Worm (Caenorhabditis elegans) whole organism, L1 larva: ENCODE data around the gene glb-19.

Source experiments
- C04F5.9 ChIP-seq: sonication (generic microtip); optimal IDR thresholded peaks from 2 replicates; lab custom pipeline; 2016; ENCODE audit warnings: missing genetic modification characterization, missing compliant biosample characterization
- C16A3.4 ChIP-seq: fragments of 150-350 bp; optimal IDR thresholded peaks from 2 replicates; lab custom pipeline; 2014; ENCODE audit warnings: missing biosample characterization, missing genetic modification characterization
- Y116A8C.19 ChIP-seq: sonication (generic microtip); optimal IDR thresholded peaks from 2 replicates; lab custom pipeline; 2016; ENCODE audit warnings: missing compliant biosample characterization, missing genetic modification characterization, borderline replicate concordance
- alr-1 ChIP-seq: fragments of 200-800 bp; sonication (Bioruptor generic); optimal IDR thresholded peaks from 2 replicates; lab custom pipeline; 2018; ENCODE audit warnings: borderline replicate concordance, mild to moderate bottlenecking, missing genetic modification characterization, missing compliant biosample characterization
- ama-1 ChIP-seq: fragments of 150-350 bp; optimal IDR thresholded peaks from 2 replicates; lab custom pipeline; 2014
- blmp-1 ChIP-seq: fragments of 150-350 bp; optimal IDR thresholded peaks from 2 replicates; lab custom pipeline; 2014; ENCODE audit warnings: missing biosample characterization, missing genetic modification characterization
- ceh-63 ChIP-seq: fragments of 200-800 bp; sonication (Bioruptor generic); optimal IDR thresholded peaks from 2 replicates; lab custom pipeline; 2018; ENCODE audit warnings: mild to moderate bottlenecking, missing genetic modification characterization, missing compliant biosample characterization
- ceh-90 ChIP-seq: sonication (generic microtip); optimal IDR thresholded peaks from 2 replicates; lab custom pipeline; 2016; ENCODE audit warnings: missing genetic modification characterization, missing compliant biosample characterization
- ces-1 ChIP-seq: fragments of 150-350 bp; optimal IDR thresholded peaks from 2 replicates; lab custom pipeline; 2014; ENCODE audit warnings: missing biosample characterization, missing genetic modification reagents, missing genetic modification characterization
- dpl-1 ChIP-seq, 3 experiments: fragments of 150-350 bp in 2 of 3; sonication (generic microtip) in 1 of 3; optimal IDR thresholded peaks; 2 replicates each; lab custom pipeline; 2014 to 2017; ENCODE audit warnings: missing biosample characterization in 3 of 3, missing genetic modification characterization in 3 of 3, missing genetic modification reagents in 3 of 3
- dsc-1 ChIP-seq: sonication (generic microtip); optimal IDR thresholded peaks from 2 replicates; lab custom pipeline; 2016; ENCODE audit warnings: mild to moderate bottlenecking, missing genetic modification characterization, missing compliant biosample characterization
- egl-27 ChIP-seq, 2 experiments: fragments of 150-350 bp in 1 of 2; sonication (generic microtip); optimal IDR thresholded peaks; 3 replicates each; lab custom pipeline; 2017 to 2018; ENCODE audit warnings: missing biosample characterization in 2 of 2, missing genetic modification characterization in 2 of 2, missing genetic modification reagents in 2 of 2
- elt-2 ChIP-seq: sonication (generic microtip); optimal IDR thresholded peaks from 2 replicates; lab custom pipeline; 2016; ENCODE audit warnings: missing genetic modification characterization, mild to moderate bottlenecking, inconsistent platforms, missing compliant biosample characterization, missing genetic modification reagents
- ets-5 ChIP-seq: fragments of 200-800 bp; sonication (Bioruptor generic); IDR thresholded peaks from 2 replicates; pipeline ENCODE4 v1.3.6; 2022; ENCODE audit warnings: missing genetic modification characterization, missing compliant biosample characterization
- fkh-4 ChIP-seq: sonication (generic microtip); optimal IDR thresholded peaks from 2 replicates; lab custom pipeline; 2016; ENCODE audit warnings: missing compliant biosample characterization, missing genetic modification characterization, borderline replicate concordance
- fkh-8 ChIP-seq: sonication (generic microtip); optimal IDR thresholded peaks from 2 replicates; lab custom pipeline; 2016; ENCODE audit warnings: mild to moderate bottlenecking, missing genetic modification characterization, missing compliant biosample characterization
- fos-1 ChIP-seq: fragments of 150-350 bp; optimal IDR thresholded peaks from 2 replicates; lab custom pipeline; 2014; ENCODE audit warnings: missing biosample characterization, missing genetic modification characterization
- hlh-17 ChIP-seq: fragments of 200-800 bp; sonication (Bioruptor generic); optimal IDR thresholded peaks from 2 replicates; lab custom pipeline; 2018; ENCODE audit warnings: missing genetic modification characterization, mild to moderate bottlenecking, missing compliant biosample characterization, moderate library complexity, borderline replicate concordance
- irx-1 ChIP-seq: sonication (generic microtip); optimal IDR thresholded peaks from 2 replicates; lab custom pipeline; 2016; ENCODE audit warnings: missing genetic modification characterization, missing compliant biosample characterization
- isw-1 ChIP-seq: fragments of 200-800 bp; sonication (Bioruptor generic); IDR thresholded peaks from 2 replicates; pipeline ENCODE4 v1.3.6; 2022; ENCODE audit warnings: missing genetic modification characterization, missing compliant biosample characterization
- jun-1 ChIP-seq: fragments of 150-350 bp; optimal IDR thresholded peaks from 2 replicates; lab custom pipeline; 2014; ENCODE audit warnings: missing biosample characterization, missing genetic modification reagents, missing genetic modification characterization
- lin-13 ChIP-seq: fragments of 150-350 bp; optimal IDR thresholded peaks from 2 replicates; lab custom pipeline; 2014; ENCODE audit warnings: missing biosample characterization, missing genetic modification reagents, missing genetic modification characterization
- lin-15B ChIP-seq: fragments of 150-350 bp; sonication (generic microtip); optimal IDR thresholded peaks from 3 replicates; lab custom pipeline; 2014; ENCODE audit warnings: missing biosample characterization, missing genetic modification characterization
- lir-3 ChIP-seq: sonication (generic microtip); optimal IDR thresholded peaks from 2 replicates; lab custom pipeline; 2016; ENCODE audit warnings: mild to moderate bottlenecking, missing genetic modification characterization, moderate library complexity, missing compliant biosample characterization; ENCODE audit not compliant: poor library complexity
- mef-2 ChIP-seq: fragments of 150-350 bp; optimal IDR thresholded peaks from 2 replicates; lab custom pipeline; 2014; ENCODE audit warnings: missing biosample characterization, missing genetic modification characterization
- mep-1 ChIP-seq: fragments of 150-350 bp; optimal IDR thresholded peaks from 2 replicates; lab custom pipeline; 2014; ENCODE audit warnings: missing biosample characterization, missing genetic modification characterization
- nhr-11 ChIP-seq: fragments of 150-350 bp; optimal IDR thresholded peaks from 2 replicates; lab custom pipeline; 2014; ENCODE audit warnings: missing biosample characterization, missing genetic modification characterization
- nhr-71 ChIP-seq: sonication (generic microtip); optimal IDR thresholded peaks from 2 replicates; lab custom pipeline; 2016; ENCODE audit warnings: mild to moderate bottlenecking, missing genetic modification characterization, moderate library complexity, missing compliant biosample characterization
- nhr-77 ChIP-seq: fragments of 150-350 bp; optimal IDR thresholded peaks from 2 replicates; lab custom pipeline; 2014; ENCODE audit warnings: missing biosample characterization, missing genetic modification characterization
- nhr-85 ChIP-seq: sonication (generic microtip); peaks from one replicate; lab custom pipeline; 2016; ENCODE audit warnings: missing genetic modification characterization, inconsistent platforms, missing compliant biosample characterization
- nhr-90 ChIP-seq: sonication (generic microtip); optimal IDR thresholded peaks from 2 replicates; lab custom pipeline; 2016; ENCODE audit warnings: mild to moderate bottlenecking, missing genetic modification characterization, missing compliant biosample characterization; ENCODE audit not compliant: poor library complexity
- pag-3 ChIP-seq: sonication (generic microtip); optimal IDR thresholded peaks from 2 replicates; lab custom pipeline; 2017; ENCODE audit warnings: missing genetic modification characterization, mild to moderate bottlenecking, missing compliant biosample characterization, antibody characterized with exemption, borderline replicate concordance; ENCODE audit not compliant: insufficient read depth
- pax-3 ChIP-seq: fragments of 200-800 bp; sonication (Bioruptor generic); optimal IDR thresholded peaks from 2 replicates; lab custom pipeline; 2018; ENCODE audit warnings: mild to moderate bottlenecking, missing genetic modification characterization, moderate library complexity, missing compliant biosample characterization
- pqm-1 ChIP-seq: sonication (generic microtip); optimal IDR thresholded peaks from 3 replicates; lab custom pipeline; 2017; ENCODE audit warnings: missing biosample characterization, missing genetic modification characterization
- rnt-1 ChIP-seq: sonication (generic microtip); optimal IDR thresholded peaks from 2 replicates; lab custom pipeline; 2016; ENCODE audit warnings: mild to moderate bottlenecking, missing genetic modification characterization, moderate library complexity, missing compliant biosample characterization
- snpc-4 ChIP-seq: fragments of 150-350 bp; optimal IDR thresholded peaks from 2 replicates; lab custom pipeline; 2014; ENCODE audit warnings: missing biosample characterization, missing genetic modification characterization
- sox-4 ChIP-seq: sonication (generic microtip); optimal IDR thresholded peaks from 2 replicates; lab custom pipeline; 2016; ENCODE audit warnings: missing genetic modification characterization, missing compliant biosample characterization
- swsn-7 ChIP-seq: sonication (generic microtip); optimal IDR thresholded peaks from 2 replicates; lab custom pipeline; 2016; ENCODE audit warnings: missing genetic modification characterization, missing compliant biosample characterization
- tbx-2 ChIP-seq: sonication (generic microtip); optimal IDR thresholded peaks from 2 replicates; lab custom pipeline; 2016; ENCODE audit warnings: missing genetic modification characterization, missing compliant biosample characterization
- unc-130 ChIP-seq: fragments of 150-350 bp; optimal IDR thresholded peaks from 2 replicates; lab custom pipeline; 2017; ENCODE audit warnings: missing biosample characterization, missing genetic modification characterization, inconsistent platforms
- unc-86 ChIP-seq: sonication (generic microtip); optimal IDR thresholded peaks from 2 replicates; lab custom pipeline; 2016; ENCODE audit warnings: missing genetic modification characterization, missing compliant biosample characterization
- xbp-1 ChIP-seq: sonication (generic microtip); optimal IDR thresholded peaks from 2 replicates; lab custom pipeline; 2016; ENCODE audit warnings: missing genetic modification characterization, missing compliant biosample characterization
- zag-1 ChIP-seq: fragments of 150-350 bp; optimal IDR thresholded peaks from 2 replicates; lab custom pipeline; 2014; ENCODE audit warnings: missing biosample characterization, missing genetic modification characterization

The glb-19 gene

DNA sequence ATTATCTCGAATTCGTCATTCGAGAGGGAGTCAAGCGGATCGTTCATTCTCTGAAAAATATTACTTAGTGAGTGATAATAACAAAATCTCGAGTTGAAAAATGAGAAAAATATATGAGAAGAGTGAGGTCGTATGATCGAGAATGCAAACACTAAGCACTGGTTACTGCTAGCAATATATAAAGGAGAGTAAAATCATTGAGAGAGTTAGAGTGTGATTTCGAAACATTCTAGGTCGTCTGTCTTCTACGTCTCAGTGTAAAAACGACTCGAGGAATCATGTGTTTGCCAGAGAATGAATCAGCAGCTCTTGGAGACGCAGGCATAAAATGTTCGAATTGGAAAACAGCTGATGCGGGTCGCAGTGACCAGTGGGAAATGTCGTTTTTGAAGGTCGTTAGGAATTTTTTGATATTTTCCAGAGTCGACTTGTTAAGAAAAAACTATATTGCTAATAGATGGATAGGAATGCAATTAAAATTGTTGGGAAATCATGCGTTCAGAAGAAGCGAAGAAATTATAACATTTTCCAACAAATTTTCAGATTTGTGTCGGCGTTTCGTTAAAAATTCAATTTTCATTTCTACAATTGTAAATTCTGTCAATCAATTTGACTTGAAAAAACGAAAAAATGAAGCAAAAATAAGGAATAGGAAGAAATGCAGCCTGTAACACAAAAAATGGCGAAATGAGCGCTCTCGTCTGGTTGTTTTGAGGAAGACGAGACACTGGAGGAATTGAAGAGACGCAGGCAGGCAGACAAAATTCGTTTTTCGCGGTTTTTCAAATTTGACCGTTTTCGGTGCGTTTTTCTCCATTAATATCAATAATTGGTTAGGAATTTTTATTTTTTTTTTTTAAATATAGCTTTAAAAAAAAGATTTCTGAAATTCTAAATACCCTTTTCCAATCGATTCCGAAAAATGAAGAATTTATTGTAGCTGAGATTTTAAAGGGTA is 43.4 kb upstream of the glb-19 start, which contains the start of gene allo-1 (continued):
- TF ChIP-seq pax-3 (tag; lab: Kevin White, UChicago) (peak; percentile 29), xbp-1 (tag; lab: Kevin White, UChicago) (peak; percentile 46), mef-2 (tag; lab: Kevin White, UChicago) (no peak), lin-13 (GFP tag; lab: Kevin White, UChicago) (peak; percentile 53), unc-130 (peak; percentile 86), rnt-1 (tag; lab: Kevin White, UChicago) (peak; percentile 80), pqm-1 (tag; lab: Kevin White, UChicago) (no peak), fkh-8 (tag; lab: Kevin White, UChicago) (peak; percentile 68), ceh-90 (tag; lab: Kevin White, UChicago) (no peak), nhr-71 (tag; lab: Kevin White, UChicago) (peak; percentile 87), jun-1 (tag; lab: Kevin White, UChicago) (peak; percentile 84), egl-27 (tag; optimal IDR thresholded peaks at IDR 0.05; lab: Kevin White, UChicago) (peak in 1 of 2 experiments; percentile 52), zag-1 (tag; lab: Kevin White, UChicago) (no peak), ama-1 (lab: Kevin White, UChicago) (no peak), fkh-4 (tag; lab: Kevin White, UChicago) (no peak), unc-86 (tag; lab: Kevin White, UChicago) (peak; percentile 23), pag-3 (tag; lab: Kevin White, UChicago) (peak; percentile 48), sox-4 (tag; lab: Kevin White, UChicago) (no peak), dpl-1 (GFP tag; optimal IDR thresholded peaks at IDR 0.05; lab: Kevin White, UChicago) (peak; percentile 82 to 88 (median 85)), ces-1 (GFP tag; lab: Kevin White, UChicago) (no peak), irx-1 (peak; percentile 22), C04F5.9 (no peak), Y116A8C.19 (tag; lab: Kevin White, UChicago) (no peak), isw-1 (GFP tag; lab: Robert Waterston, UW) (peak; percentile 7; the same call in 1 of the 2 replicates), alr-1 (tag; lab: Kevin White, UChicago) (no peak), nhr-85 (peak; percentile 94), blmp-1 (tag; lab: Kevin White, UChicago) (no peak), ets-5 (no peak), nhr-77 (tag; lab: Kevin White, UChicago) (peak; percentile 32), C16A3.4 (tag; lab: Kevin White, UChicago) (peak; percentile 72), fos-1 (tag; lab: Kevin White, UChicago) (peak; percentile 84), swsn-7 (tag; lab: Kevin White, UChicago) (peak; percentile 44), ceh-63 (no peak), snpc-4 (tag; lab: Kevin White, UChicago) (peak; percentile 66), lin-15B (no peak), tbx-2 (tag; lab: Kevin White, UChicago) (peak; percentile 33), mep-1 (tag; lab: Kevin White, UChicago) (peak; percentile 67), nhr-90 (peak; percentile 30), hlh-17 (GFP tag; lab: Kevin White, UChicago) (no peak), elt-2 (tag; lab: Kevin White, UChicago) (peak; percentile 32), lir-3 (tag; lab: Kevin White, UChicago) (peak; percentile 40), dsc-1 (tag; lab: Kevin White, UChicago) (no peak), nhr-11 (tag; lab: Kevin White, UChicago) (peak; percentile 67)
